Fruit fly (Drosophila melanogaster): ENCODE measurements around the gene CG13293.
A peak's percentile ranks its signal among the peaks of the same experiment; 100 is the strongest.

Gene CG13293

DNA sequence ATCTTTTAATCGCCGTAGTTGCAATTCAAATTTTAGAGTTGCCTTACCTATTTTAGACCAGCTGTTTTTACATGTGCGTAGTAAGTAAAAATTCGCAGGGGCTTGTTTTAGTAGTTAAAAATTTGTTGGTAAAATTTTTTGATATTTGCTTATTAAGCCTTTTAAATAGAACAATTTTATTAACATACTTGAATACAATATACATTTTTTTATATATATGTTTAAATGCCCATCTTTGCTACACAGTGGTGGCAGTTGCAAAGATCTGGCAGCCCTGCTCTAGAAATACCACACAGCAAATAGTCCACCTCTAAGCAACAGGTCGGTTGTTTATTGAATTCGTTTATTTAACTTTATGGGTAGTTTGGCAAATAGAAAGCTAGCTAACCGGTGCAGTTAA lies 12.0 kb downstream of the CG13293 start, which contains the start of the genes CG10467 and loj (continued):
- TF ChIP-seq CG2875 (GFP tag; optimal IDR thresholded peaks at IDR 0.05) (peak; percentile 72), stwl (tag; optimal IDR thresholded peaks at IDR 0.05) (peak; percentile 89), sna (GFP tag; IDR thresholded peaks at IDR 0.05; ENCODE audit: partially characterized antibody) (peak; percentile 84), CG7987 (GFP tag; optimal IDR thresholded peaks at IDR 0.05) (peak; percentile 73), oc (tag; optimal IDR thresholded peaks at IDR 0.05) (peak; percentile 94), NfI (GFP tag; optimal IDR thresholded peaks at IDR 0.05) (peak; percentile 94), Dfd (GFP tag; optimal IDR thresholded peaks at IDR 0.05) (peak in 1 of 2 experiments; percentile 35), Lim3 (GFP tag; IDR thresholded peaks at IDR 0.05) (peak; percentile 86; the same call in 1 of the 2 replicates), CG15269 (tag; optimal IDR thresholded peaks at IDR 0.05) (peak; percentile 95)

- no peak for TF ChIP-seq CG7357 (GFP tag; IDR thresholded peaks at IDR 0.05)
- TF ChIP-seq Hmr (GFP tag; optimal IDR thresholded peaks at IDR 0.05), result no peak
- no peak for TF ChIP-seq sr (GFP tag; IDR thresholded peaks at IDR 0.05)
- TF ChIP-seq tna (GFP tag; IDR thresholded peaks at IDR 0.05; ENCODE audit: partially characterized antibody), result no peak
- peak; percentile 75 for TF ChIP-seq Nf-YB (GFP tag; optimal IDR thresholded peaks at IDR 0.05)
- no peak for TF ChIP-seq zfh2 (GFP tag; optimal IDR thresholded peaks at IDR 0.05)
- no peak for TF ChIP-seq CG4820 (GFP tag; optimal IDR thresholded peaks at IDR 0.05)
- TF ChIP-seq NfI (GFP tag; optimal IDR thresholded peaks at IDR 0.05), result no peak
- TF ChIP-seq inv (GFP tag; IDR thresholded peaks at IDR 0.05; ENCODE audit: partially characterized antibody), result no peak
- TF ChIP-seq CG11696 (GFP tag; IDR thresholded peaks at IDR 0.05), result no peak
- TF ChIP-seq CG4617 (GFP tag; optimal IDR thresholded peaks at IDR 0.05; ENCODE audit: borderline replicate concordance), result no peak
- TF ChIP-seq CG6654 (GFP tag; optimal IDR thresholded peaks at IDR 0.05), result no peak
- TF ChIP-seq Ets65A (GFP tag), result peak; percentile 47
- TF ChIP-seq CG18599 (GFP tag; optimal IDR thresholded peaks at IDR 0.05), result no peak
- no peak for TF ChIP-seq CG6683 (GFP tag; optimal IDR thresholded peaks at IDR 0.05)
- no peak for TF ChIP-seq z (GFP tag; IDR thresholded peaks at IDR 0.05)
- TF ChIP-seq knrl (GFP tag; IDR thresholded peaks at IDR 0.05; ENCODE audit: partially characterized antibody), result no peak
- no peak for TF ChIP-seq eyg (GFP tag; optimal IDR thresholded peaks at IDR 0.05)
- no peak for TF ChIP-seq maf-S (GFP tag; optimal IDR thresholded peaks at IDR 0.05)
- TF ChIP-seq aop (GFP tag; IDR thresholded peaks at IDR 0.05), result no peak
- TF ChIP-seq nmo (GFP tag; optimal IDR thresholded peaks at IDR 0.05), result no peak
- TF ChIP-seq Adf1 (GFP tag; IDR thresholded peaks at IDR 0.05), result no peak; the same call in 1 of the 2 replicates
- no peak for TF ChIP-seq CG8290 (GFP tag; optimal IDR thresholded peaks at IDR 0.05)
- TF ChIP-seq CG8290 (tag; optimal IDR thresholded peaks at IDR 0.05), result no peak
- no peak for TF ChIP-seq CG15011 (GFP tag; optimal IDR thresholded peaks at IDR 0.05)
- no peak for TF ChIP-seq CG7987 (GFP tag; optimal IDR thresholded peaks at IDR 0.05)
- TF ChIP-seq ewg (GFP tag; optimal IDR thresholded peaks at IDR 0.05), result peak; percentile 79
- peak; percentile 34 for TF ChIP-seq Deaf1 (tag; optimal IDR thresholded peaks at IDR 0.05)
- peak; percentile 3 for TF ChIP-seq grn (GFP tag; optimal IDR thresholded peaks at IDR 0.05)
- no peak for TF ChIP-seq sqz (GFP tag; optimal IDR thresholded peaks at IDR 0.05)
- no peak for TF ChIP-seq Aef1 (GFP tag; IDR thresholded peaks at IDR 0.05)
- no peak for TF ChIP-seq CG10274 (GFP tag; optimal IDR thresholded peaks at IDR 0.05)
- no peak for TF ChIP-seq MBD-R2 (GFP tag; IDR thresholded peaks at IDR 0.05)
- peak; percentile 42 for TF ChIP-seq Med (GFP tag)
- TF ChIP-seq E2f1 (GFP tag; IDR thresholded peaks at IDR 0.05), result no peak
- TF ChIP-seq corto (GFP tag; optimal IDR thresholded peaks at IDR 0.05), result no peak
- no peak for TF ChIP-seq Atf6 (GFP tag; IDR thresholded peaks at IDR 0.05)
- no peak for TF ChIP-seq CG7963 (GFP tag; IDR thresholded peaks at IDR 0.05; ENCODE audit: partially characterized antibody)
- no peak for TF ChIP-seq CG12744 (GFP tag; optimal IDR thresholded peaks at IDR 0.05)
- no peak for TF ChIP-seq CG13894 (tag; optimal IDR thresholded peaks at IDR 0.05)
- TF ChIP-seq Hey (tag; optimal IDR thresholded peaks at IDR 0.05), result no peak
- no peak for TF ChIP-seq Dp (GFP tag; optimal IDR thresholded peaks at IDR 0.05)
- TF ChIP-seq ase (GFP tag; IDR thresholded peaks at IDR 0.05), result no peak
These were observed 14.6 kb downstream of the CG13293 start, which contains the start of gene Ets65A for dm6 chr3L:6097270-6097669. TSS of gene Ets65A (plus strand) at chr3L:6097617.
